Worm (Caenorhabditis elegans) whole organism, L1 larva: ENCODE measurements around the gene C04H5.7.

Experiments
- aly-2 ChIP-seq: fragments of 150-350 bp; optimal IDR thresholded peaks from 2 replicates; lab custom pipeline; 2014; ENCODE audit warnings: missing biosample characterization, missing genetic modification characterization
- ama-1 ChIP-seq: fragments of 150-350 bp; optimal IDR thresholded peaks from 2 replicates; lab custom pipeline; 2014
- blmp-1 ChIP-seq: fragments of 150-350 bp; optimal IDR thresholded peaks from 2 replicates; lab custom pipeline; 2014; ENCODE audit warnings: missing biosample characterization, missing genetic modification characterization
- efl-3 ChIP-seq: fragments of 200-800 bp; sonication (Bioruptor generic); optimal IDR thresholded peaks from 2 replicates; lab custom pipeline; 2018; ENCODE audit warnings: mild to moderate bottlenecking, missing genetic modification characterization, missing compliant biosample characterization
- lir-3 ChIP-seq: sonication (generic microtip); optimal IDR thresholded peaks from 2 replicates; lab custom pipeline; 2016; ENCODE audit warnings: mild to moderate bottlenecking, missing genetic modification characterization, moderate library complexity, missing compliant biosample characterization; ENCODE audit not compliant: poor library complexity
- mep-1 ChIP-seq: fragments of 150-350 bp; optimal IDR thresholded peaks from 2 replicates; lab custom pipeline; 2014; ENCODE audit warnings: missing biosample characterization, missing genetic modification characterization
- snpc-4 ChIP-seq: fragments of 150-350 bp; optimal IDR thresholded peaks from 2 replicates; lab custom pipeline; 2014; ENCODE audit warnings: missing biosample characterization, missing genetic modification characterization
- sptf-1 ChIP-seq: fragments of 150-350 bp; optimal IDR thresholded peaks from 2 replicates; lab custom pipeline; 2014; ENCODE audit warnings: missing biosample characterization, missing genetic modification characterization
- unc-62 ChIP-seq: fragments of 150-350 bp; optimal IDR thresholded peaks from 2 replicates; lab custom pipeline; 2014; ENCODE audit warnings: missing biosample characterization, missing genetic modification reagents, missing genetic modification characterization
- xbp-1 ChIP-seq: sonication (generic microtip); optimal IDR thresholded peaks from 2 replicates; lab custom pipeline; 2016; ENCODE audit warnings: missing genetic modification characterization, missing compliant biosample characterization

- TF ChIP-seq unc-62 (GFP tag; lab: Kevin White, UChicago): no peak
- TF ChIP-seq lir-3 (tag; lab: Kevin White, UChicago): no peak
- TF ChIP-seq mep-1 (tag; lab: Kevin White, UChicago): no peak
- TF ChIP-seq efl-3 (GFP tag; lab: Kevin White, UChicago): no peak
- TF ChIP-seq sptf-1: no peak
- TF ChIP-seq ama-1 (lab: Kevin White, UChicago): no peak
- peak; percentile 39 for TF ChIP-seq blmp-1 (tag; lab: Kevin White, UChicago)
- TF ChIP-seq snpc-4 (tag; lab: Kevin White, UChicago): no peak
- TF ChIP-seq xbp-1 (tag; lab: Kevin White, UChicago): no peak
- no peak for TF ChIP-seq aly-2 (tag; lab: Kevin White, UChicago)
These were observed 42.4 kb upstream of the C04H5.7 start for ce11 chrII:14495341-14495740.
